Worm (Caenorhabditis elegans): ENCODE data around the gene aldo-1.

aldo-1 gene

DNA sequence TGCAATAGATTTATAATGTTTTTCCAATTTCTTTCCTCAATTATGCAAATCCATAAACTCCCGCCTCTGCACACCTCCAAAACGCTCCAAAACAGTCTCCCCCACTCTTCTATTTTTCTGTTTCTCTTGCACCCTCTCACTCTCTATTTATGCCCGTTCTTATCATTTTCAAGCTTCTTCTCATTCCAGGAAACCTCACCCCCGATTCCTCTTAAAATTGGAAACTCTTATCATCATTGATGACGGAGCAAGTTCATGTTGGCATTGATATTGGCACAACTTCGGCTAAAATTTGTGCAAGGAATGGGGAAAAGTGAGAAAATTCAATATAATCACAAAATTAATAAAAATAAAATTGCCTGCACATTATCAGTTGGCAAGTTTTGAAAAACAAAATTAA is 43.1 kb upstream of the aldo-1 start, which contains the start of gene shpk-1:
TSS of gene shpk-1 (plus strand) at position 188 of the 400 bp plus-strand sequence.
- TF ChIP-seq lim-7 (GFP tag; IDR thresholded peaks at IDR 0.05) = no peak
- TF ChIP-seq sdz-12 (GFP tag; optimal IDR thresholded peaks at IDR 0.05) = no peak
- TF ChIP-seq lir-3 (tag; optimal IDR thresholded peaks at IDR 0.05) = no peak
- TF ChIP-seq pqm-1 (tag; optimal IDR thresholded peaks at IDR 0.05) = peak; percentile 94
- peak; percentile 73 for TF ChIP-seq nhr-102 (tag; optimal IDR thresholded peaks at IDR 0.05)
- no peak for TF ChIP-seq ceh-28 (tag; optimal IDR thresholded peaks at IDR 0.05)
- TF ChIP-seq rbr-2 (tag; optimal IDR thresholded peaks at IDR 0.05) = no peak
- TF ChIP-seq snpc-1.2 (GFP tag; IDR thresholded peaks at IDR 0.05) = no peak
- TF ChIP-seq lin-15B (tag; optimal IDR thresholded peaks at IDR 0.05) = no peak
- peak; percentile 37; the same call in 1 of the 2 replicates for TF ChIP-seq lin-1 (GFP tag; IDR thresholded peaks at IDR 0.05)
- no peak for TF ChIP-seq fos-1 (tag; optimal IDR thresholded peaks at IDR 0.05)
- TF ChIP-seq ceh-44 (GFP tag; IDR thresholded peaks at IDR 0.05) = no peak
- no peak for TF ChIP-seq hif-1 (tag; optimal IDR thresholded peaks at IDR 0.05)
- TF ChIP-seq T26A8.4 (GFP tag; IDR thresholded peaks at IDR 0.05) = 0 out of 2 replicates have a peak, but pooled peaks have one; percentile 41
- no peak for TF ChIP-seq F26F4.8 (GFP tag; conservative IDR thresholded peaks at IDR 0.05)
- TF ChIP-seq cey-2 (tag; optimal IDR thresholded peaks at IDR 0.05; ENCODE audit: borderline replicate concordance, insufficient read depth) = no peak
- no peak for TF ChIP-seq ceh-20 (GFP tag; IDR thresholded peaks at IDR 0.05)
- no peak for TF ChIP-seq T20F7.1 (GFP tag; optimal IDR thresholded peaks at IDR 0.05)
- TF ChIP-seq attf-4 (tag; optimal IDR thresholded peaks at IDR 0.05) = no peak
- no peak for TF ChIP-seq daf-19 (GFP tag; conservative IDR thresholded peaks at IDR 0.05)
- TF ChIP-seq nhr-28 (tag; optimal IDR thresholded peaks at IDR 0.05) = peak; percentile 86
- no peak for TF ChIP-seq nhr-10 (tag; optimal IDR thresholded peaks at IDR 0.05)
- no peak for TF ChIP-seq spr-1 (tag; optimal IDR thresholded peaks at IDR 0.05)
- TF ChIP-seq daf-12 (tag; optimal IDR thresholded peaks at IDR 0.05) = no peak
- TF ChIP-seq dmd-8 (GFP tag; IDR thresholded peaks at IDR 0.05) = no peak
- TF ChIP-seq daf-16 (GFP tag; optimal IDR thresholded peaks at IDR 0.05) = peak in 1 of 2 experiments; percentile 32
- TF ChIP-seq daf-16 (tag; optimal IDR thresholded peaks at IDR 0.05) = peak; percentile 71
- no peak for TF ChIP-seq arid-1 (GFP tag; conservative IDR thresholded peaks at IDR 0.05)
- no peak for TF ChIP-seq aha-1 (tag)
- TF ChIP-seq F49E8.2 (tag; optimal IDR thresholded peaks at IDR 0.05; ENCODE audit: borderline replicate concordance) = no peak
- TF ChIP-seq snpc-4 (tag; optimal IDR thresholded peaks at IDR 0.05) = no peak
- no peak for TF ChIP-seq mxl-2 (GFP tag; conservative IDR thresholded peaks at IDR 0.05)
- TF ChIP-seq hlh-30 (tag; optimal IDR thresholded peaks at IDR 0.05; ENCODE audit: insufficient read depth) = no peak
- no peak for TF ChIP-seq fkh-10 (GFP tag; optimal IDR thresholded peaks at IDR 0.05)
- no peak for TF ChIP-seq nhr-76 (tag; optimal IDR thresholded peaks at IDR 0.05)
- TF ChIP-seq dmd-6 (GFP tag; IDR thresholded peaks at IDR 0.05) = peak; percentile 84
- no peak for TF ChIP-seq lin-39 (tag; optimal IDR thresholded peaks at IDR 0.05)
- TF ChIP-seq egl-43 (GFP tag; IDR thresholded peaks at IDR 0.05) = no peak
- no peak for TF ChIP-seq mdt-29 (GFP tag; IDR thresholded peaks at IDR 0.05)
- no peak for TF ChIP-seq tag-97 (GFP tag; IDR thresholded peaks at IDR 0.05)
- TF ChIP-seq hlh-11 (tag; optimal IDR thresholded peaks at IDR 0.05) = peak; percentile 83
- peak; percentile 43 for TF ChIP-seq mes-2 (tag; optimal IDR thresholded peaks at IDR 0.05; ENCODE audit: poor library complexity, severe bottlenecking)
- no peak for TF ChIP-seq F10B5.3 (tag; optimal IDR thresholded peaks at IDR 0.05)
- TF ChIP-seq Y105C5A.15 (GFP tag; IDR thresholded peaks at IDR 0.05) = no peak
- no peak for TF ChIP-seq nhr-25 (tag; optimal IDR thresholded peaks at IDR 0.05; ENCODE audit: borderline replicate concordance, insufficient read depth)
- peak; percentile 13; the same call in 1 of the 2 replicates for TF ChIP-seq lin-38 (GFP tag; IDR thresholded peaks at IDR 0.05)
- TF ChIP-seq dve-1 (tag; optimal IDR thresholded peaks at IDR 0.05; ENCODE audit: insufficient read depth) = peak; percentile 79
- TF ChIP-seq lin-29 (GFP tag; IDR thresholded peaks at IDR 0.05) = no peak
- TF ChIP-seq ztf-11 (tag; optimal IDR thresholded peaks at IDR 0.05) = no peak
- no peak for TF ChIP-seq nhr-41 (GFP tag; IDR thresholded peaks at IDR 0.05)
- no peak for TF ChIP-seq spr-3 (GFP tag; optimal IDR thresholded peaks at IDR 0.05)
- no peak for TF ChIP-seq ztf-7 (tag; optimal IDR thresholded peaks at IDR 0.05)

All from whole organism, L4 larva.